Worm (Caenorhabditis elegans) whole organism, mixed stage, embryonic: ENCODE results near the gene C37H5.14.
A peak's percentile ranks its signal among the peaks of the same experiment; 100 is the strongest.

Experiments
- M03D4.4 ChIP-seq: sonication (generic microtip); optimal IDR thresholded peaks from 2 replicates; lab custom pipeline; 2017; ENCODE audit warnings: mild to moderate bottlenecking, missing genetic modification characterization, missing compliant biosample characterization
- bed-3 ChIP-seq: fragments of 200-800 bp; sonication (Bioruptor generic); optimal IDR thresholded peaks from 3 replicates; lab custom pipeline; 2018; ENCODE audit warnings: mild to moderate bottlenecking, missing genetic modification characterization, moderate library complexity, missing compliant biosample characterization
- blmp-1 ChIP-seq: fragments of 150-350 bp; optimal IDR thresholded peaks from 2 replicates; lab custom pipeline; 2014; ENCODE audit warnings: missing biosample characterization, missing genetic modification characterization
- ceh-39 ChIP-seq: fragments of 150-350 bp; optimal IDR thresholded peaks from 2 replicates; lab custom pipeline; 2014; ENCODE audit warnings: missing biosample characterization, missing genetic modification characterization
- ceh-43 ChIP-seq: fragments of 200-800 bp; sonication (Bioruptor generic); optimal IDR thresholded peaks from 2 replicates; lab custom pipeline; 2018; ENCODE audit warnings: mild to moderate bottlenecking, missing genetic modification characterization, moderate library complexity, missing compliant biosample characterization
- ceh-83 ChIP-seq: fragments of 200-800 bp; sonication (Bioruptor generic); optimal IDR thresholded peaks from 2 replicates; lab custom pipeline; 2018; ENCODE audit warnings: mild to moderate bottlenecking, missing genetic modification characterization, missing compliant biosample characterization
- ces-1 ChIP-seq: fragments of 150-350 bp; optimal IDR thresholded peaks from 2 replicates; lab custom pipeline; 2014; ENCODE audit warnings: missing biosample characterization, missing genetic modification reagents, missing genetic modification characterization
- cnd-1 ChIP-seq: fragments of 200-800 bp; sonication (Bioruptor generic); optimal IDR thresholded peaks from 2 replicates; lab custom pipeline; 2018; ENCODE audit warnings: mild to moderate bottlenecking, missing genetic modification characterization, missing compliant biosample characterization
- drap-1 ChIP-seq: fragments of 200-800 bp; sonication (Bioruptor generic); optimal IDR thresholded peaks from 3 replicates; lab custom pipeline; 2018; ENCODE audit warnings: mild to moderate bottlenecking, missing genetic modification characterization, missing compliant biosample characterization
- elt-1 ChIP-seq: sonication (generic microtip); optimal IDR thresholded peaks from 2 replicates; lab custom pipeline; 2017; ENCODE audit warnings: missing genetic modification characterization, mild to moderate bottlenecking, missing compliant biosample characterization, antibody characterized with exemption, moderate library complexity, borderline replicate concordance; ENCODE audit not compliant: insufficient read depth
- elt-3 ChIP-seq: fragments of 150-350 bp; optimal IDR thresholded peaks from 2 replicates; lab custom pipeline; 2014; ENCODE audit warnings: missing biosample characterization, missing genetic modification characterization
- ham-2 ChIP-seq: fragments of 200-800 bp; sonication (Bioruptor generic); optimal IDR thresholded peaks from 2 replicates; lab custom pipeline; 2018; ENCODE audit warnings: mild to moderate bottlenecking, missing genetic modification characterization, missing compliant biosample characterization
- hlh-1 ChIP-seq: fragments of 150-350 bp; optimal IDR thresholded peaks from 2 replicates; lab custom pipeline; 2014; ENCODE audit warnings: missing biosample characterization, missing genetic modification reagents, missing genetic modification characterization
- lin-13 ChIP-seq: fragments of 150-350 bp; optimal IDR thresholded peaks from 2 replicates; lab custom pipeline; 2014; ENCODE audit warnings: missing biosample characterization, missing genetic modification characterization
- lsy-2 ChIP-seq: fragments of 150-350 bp; optimal IDR thresholded peaks from 2 replicates; lab custom pipeline; 2014; ENCODE audit warnings: missing biosample characterization, missing genetic modification characterization
- mab-5 ChIP-seq: fragments of 150-350 bp; optimal IDR thresholded peaks from 2 replicates; lab custom pipeline; 2014; ENCODE audit warnings: missing biosample characterization, missing genetic modification characterization
- mep-1 ChIP-seq: fragments of 150-350 bp; optimal IDR thresholded peaks from 2 replicates; lab custom pipeline; 2017; ENCODE audit warnings: missing biosample characterization, missing genetic modification reagents, missing genetic modification characterization, inconsistent platforms
- mls-2 ChIP-seq: sonication (generic microtip); optimal IDR thresholded peaks from 2 replicates; lab custom pipeline; 2016; ENCODE audit warnings: mild to moderate bottlenecking, missing genetic modification characterization, moderate library complexity, missing compliant biosample characterization
- nhr-2 ChIP-seq: fragments of 150-350 bp; optimal IDR thresholded peaks from 2 replicates; lab custom pipeline; 2014; ENCODE audit warnings: missing biosample characterization, missing genetic modification characterization
- nhr-237 ChIP-seq: fragments of 150-350 bp; optimal IDR thresholded peaks from 2 replicates; lab custom pipeline; 2014; ENCODE audit warnings: missing biosample characterization, missing genetic modification characterization
- nhr-28 ChIP-seq: fragments of 150-350 bp; optimal IDR thresholded peaks from 2 replicates; lab custom pipeline; 2014; ENCODE audit warnings: missing biosample characterization, missing genetic modification characterization
- nhr-76 ChIP-seq: sonication (generic microtip); optimal IDR thresholded peaks from 2 replicates; lab custom pipeline; 2017; ENCODE audit warnings: missing biosample characterization, missing genetic modification characterization
- pha-4 ChIP-seq: fragments of 150-350 bp; optimal IDR thresholded peaks from 2 replicates; lab custom pipeline; 2018; ENCODE audit warnings: missing biosample characterization, missing genetic modification reagents, missing genetic modification characterization
- sem-2 ChIP-seq: fragments of 200-800 bp; sonication (Bioruptor generic); optimal IDR thresholded peaks from 2 replicates; lab custom pipeline; 2018; ENCODE audit warnings: mild to moderate bottlenecking, missing genetic modification characterization, missing compliant biosample characterization
- sptf-1 ChIP-seq: sonication (generic microtip); optimal IDR thresholded peaks from 2 replicates; lab custom pipeline; 2017; ENCODE audit warnings: mild to moderate bottlenecking, missing genetic modification characterization, moderate library complexity, missing compliant biosample characterization
- tbx-8 ChIP-seq: fragments of 200-800 bp; sonication (Bioruptor generic); optimal IDR thresholded peaks from 2 replicates; lab custom pipeline; 2018; ENCODE audit warnings: mild to moderate bottlenecking, missing genetic modification characterization, moderate library complexity, missing compliant biosample characterization
- unc-120 ChIP-seq: sonication (generic microtip); optimal IDR thresholded peaks from 2 replicates; lab custom pipeline; 2017; ENCODE audit warnings: missing genetic modification characterization, missing compliant biosample characterization; ENCODE audit not compliant: poor library complexity, severe bottlenecking
- unc-39 ChIP-seq: fragments of 150-350 bp; optimal IDR thresholded peaks from 2 replicates; lab custom pipeline; 2014; ENCODE audit warnings: missing biosample characterization, missing genetic modification characterization
- zip-8 ChIP-seq: fragments of 150-350 bp; optimal IDR thresholded peaks from 2 replicates; lab custom pipeline; 2014; ENCODE audit warnings: missing biosample characterization, missing genetic modification characterization
- ztf-11 ChIP-seq: fragments of 150-350 bp; optimal IDR thresholded peaks from 2 replicates; lab custom pipeline; 2014; ENCODE audit warnings: missing biosample characterization, missing genetic modification characterization

C37H5.14 gene

DNA sequence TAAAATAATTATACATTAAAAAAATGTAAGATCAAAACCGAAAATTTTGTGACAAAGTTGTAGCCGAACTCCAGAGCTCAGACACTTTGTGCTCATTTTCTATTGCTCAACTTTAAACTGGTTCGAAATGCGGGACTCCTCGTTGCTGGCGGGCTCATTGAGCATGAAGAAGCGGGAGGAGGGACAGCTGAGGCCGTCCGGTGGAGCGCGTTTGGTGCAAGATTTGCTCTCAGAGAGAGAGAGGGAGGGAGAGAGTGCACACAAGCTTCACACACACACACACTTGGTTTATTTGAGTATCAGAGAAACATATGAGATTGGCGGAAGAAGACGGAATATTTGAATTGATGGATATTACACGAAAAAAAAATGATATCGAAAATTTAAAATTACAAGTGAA, 23.5 kb downstream of the C37H5.14 start:
- no peak for TF ChIP-seq mab-5
- peak; percentile 56 for TF ChIP-seq lin-13 (tag; lab: Kevin White, UChicago)
- peak; percentile 50 for TF ChIP-seq drap-1 (GFP tag; lab: Kevin White, UChicago)
- TF ChIP-seq unc-120 = peak; percentile 19
- peak; percentile 25 for TF ChIP-seq mls-2 (tag; lab: Kevin White, UChicago)
- TF ChIP-seq ces-1 = peak; percentile 9
- peak; percentile 51 for TF ChIP-seq M03D4.4 (tag; lab: Kevin White, UChicago)
- TF ChIP-seq elt-1 (tag; lab: Kevin White, UChicago) = no peak
- TF ChIP-seq ceh-83 (GFP tag; lab: Kevin White, UChicago) = no peak
- no peak for TF ChIP-seq ceh-43 (GFP tag; lab: Kevin White, UChicago)
- TF ChIP-seq unc-39 (tag; lab: Kevin White, UChicago) = no peak
- no peak for TF ChIP-seq blmp-1 (tag; lab: Kevin White, UChicago)
- peak; percentile 70 for TF ChIP-seq mep-1
- no peak for TF ChIP-seq ztf-11 (tag; lab: Kevin White, UChicago)
- peak; percentile 35 for TF ChIP-seq cnd-1 (tag; lab: Kevin White, UChicago)
- no peak for TF ChIP-seq bed-3
- no peak for TF ChIP-seq ham-2 (GFP tag; lab: Kevin White, UChicago)
- peak; percentile 40 for TF ChIP-seq lsy-2 (tag; lab: Kevin White, UChicago)
- no peak for TF ChIP-seq sptf-1 (tag; lab: Kevin White, UChicago)
- peak; percentile 17 for TF ChIP-seq pha-4 (tag; lab: Kevin White, UChicago)
- TF ChIP-seq elt-3 = no peak
- no peak for TF ChIP-seq tbx-8
- peak; percentile 89 for TF ChIP-seq hlh-1
- no peak for TF ChIP-seq nhr-2 (tag; lab: Kevin White, UChicago)
- no peak for TF ChIP-seq nhr-76 (tag; lab: Kevin White, UChicago)

DNA sequence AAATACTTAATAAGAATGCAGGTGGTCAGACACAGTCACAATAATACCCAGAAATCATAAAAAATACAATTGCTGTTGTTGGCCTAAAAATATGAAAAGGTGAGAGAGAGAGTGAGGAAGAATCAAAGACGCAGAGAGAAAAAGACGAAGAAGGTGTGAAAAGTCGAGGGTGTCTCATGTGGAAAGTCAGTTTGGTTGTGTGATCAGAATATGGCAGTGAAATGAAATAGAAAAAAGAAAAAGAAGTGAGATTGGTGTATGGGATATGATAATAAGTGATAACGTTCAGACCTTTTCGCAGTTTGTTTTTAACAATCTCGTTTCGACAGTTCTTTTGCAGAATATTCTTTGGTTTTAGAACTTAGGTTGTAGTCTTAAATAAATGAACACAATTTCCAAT, 27.3 kb downstream of the C37H5.14 start:
- no peak for TF ChIP-seq ceh-83 (GFP tag; lab: Kevin White, UChicago)
- no peak for TF ChIP-seq nhr-28 (tag; lab: Kevin White, UChicago)
- no peak for TF ChIP-seq hlh-1
- TF ChIP-seq nhr-2 (tag; lab: Kevin White, UChicago) = no peak
- no peak for TF ChIP-seq mls-2 (tag; lab: Kevin White, UChicago)
- no peak for TF ChIP-seq elt-3
- TF ChIP-seq elt-1 (tag; lab: Kevin White, UChicago) = no peak
- no peak for TF ChIP-seq mep-1
- no peak for TF ChIP-seq ces-1
- no peak for TF ChIP-seq sptf-1 (tag; lab: Kevin White, UChicago)
- no peak for TF ChIP-seq sem-2

DNA sequence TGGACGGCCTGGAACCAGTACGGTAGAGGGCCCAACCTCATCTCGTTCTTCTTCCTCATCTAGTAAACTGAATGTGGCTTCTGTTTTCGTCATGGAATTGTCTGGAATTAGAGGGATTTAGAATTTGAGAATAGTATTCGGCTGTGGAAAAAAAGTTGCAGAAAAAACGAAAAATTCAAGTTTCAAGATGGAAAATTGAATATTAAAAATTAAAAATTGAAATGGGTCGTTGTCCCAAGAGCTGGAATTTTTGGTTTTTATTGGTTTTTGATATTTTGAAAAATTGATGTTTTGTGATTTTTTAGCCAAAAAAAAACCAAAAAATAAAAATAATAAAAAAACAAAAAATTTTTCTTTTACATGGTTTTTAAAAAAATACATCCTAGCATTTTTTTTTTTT, 28.3 kb downstream of the C37H5.14 start, which contains the start of gene R02F11.3:
R02F11.3 (minus strand) TSS at position 101 of the 400 bp plus-strand sequence.
- no peak for TF ChIP-seq lin-13 (tag; lab: Kevin White, UChicago)
- no peak for TF ChIP-seq ces-1
- TF ChIP-seq hlh-1 = no peak
- no peak for TF ChIP-seq ceh-39 (tag; lab: Kevin White, UChicago)
- TF ChIP-seq ham-2 (GFP tag; lab: Kevin White, UChicago) = no peak

DNA sequence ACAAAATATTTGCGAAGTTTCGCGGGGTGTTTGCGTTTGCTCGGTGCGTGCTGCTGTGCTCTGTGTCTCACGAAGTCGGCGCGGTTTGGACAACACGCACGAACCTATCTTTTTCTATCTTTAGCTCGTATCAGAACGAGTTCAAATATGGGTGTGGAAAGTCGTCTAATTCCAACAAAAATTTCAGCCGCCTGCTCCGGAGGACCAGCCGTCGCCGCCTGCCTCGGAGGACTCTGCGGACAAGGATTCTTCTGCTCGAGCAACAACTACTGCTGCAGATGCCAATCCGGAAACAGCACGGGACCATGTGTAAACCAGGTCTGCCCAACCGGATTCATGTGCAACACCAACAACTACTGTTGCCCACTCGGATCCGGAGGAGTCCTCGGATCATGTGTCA, 32.2 kb downstream of the C37H5.14 start:
- TF ChIP-seq ham-2 (GFP tag; lab: Kevin White, UChicago) (no peak), nhr-237 (tag; lab: Kevin White, UChicago) (no peak), ztf-11 (tag; lab: Kevin White, UChicago) (no peak), ceh-83 (GFP tag; lab: Kevin White, UChicago) (no peak), pha-4 (tag; lab: Kevin White, UChicago) (no peak), nhr-2 (tag; lab: Kevin White, UChicago) (no peak), drap-1 (GFP tag; lab: Kevin White, UChicago) (no peak), sptf-1 (tag; lab: Kevin White, UChicago) (no peak), M03D4.4 (tag; lab: Kevin White, UChicago) (no peak)

DNA sequence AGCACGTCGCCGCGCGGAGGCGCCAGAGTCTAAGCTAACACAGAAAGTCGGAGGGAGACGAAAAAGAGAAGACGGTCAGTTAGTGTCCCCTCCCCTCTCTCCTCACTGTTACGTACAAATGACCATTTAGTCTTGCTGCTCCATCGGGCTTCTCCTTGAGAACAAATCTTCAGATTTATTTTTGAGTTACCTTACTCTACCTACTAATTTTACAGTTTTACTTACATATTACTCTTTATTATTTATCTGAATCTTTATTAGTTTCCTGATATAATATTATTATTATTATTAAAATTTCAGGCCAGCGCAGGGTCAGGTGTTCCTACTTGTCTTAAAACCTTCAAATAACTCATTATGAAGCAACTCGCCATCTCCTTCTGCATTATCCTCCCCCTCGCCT, 33.4 kb downstream of the C37H5.14 start, which contains the start of gene R02F11.1:
R02F11.1 (plus strand) TSS at position 301 of the 400 bp plus-strand sequence.
- TF ChIP-seq zip-8 (tag; lab: Kevin White, UChicago) = no peak
- TF ChIP-seq mls-2 (tag; lab: Kevin White, UChicago) = no peak
- no peak for TF ChIP-seq sem-2
- TF ChIP-seq unc-39 (tag; lab: Kevin White, UChicago) = no peak
- no peak for TF ChIP-seq ceh-83 (GFP tag; lab: Kevin White, UChicago)
- no peak for TF ChIP-seq tbx-8
- TF ChIP-seq mep-1 = no peak
